Worm (Caenorhabditis elegans) whole organism, L1 larva: ENCODE results near the gene ZK1320.7.

Source experiments
- C34B4.2 ChIP-seq: sonication (generic microtip); optimal IDR thresholded peaks from 2 replicates; lab custom pipeline; 2017; ENCODE audit warnings: mild to moderate bottlenecking, missing genetic modification characterization, missing compliant biosample characterization
- ceh-82 ChIP-seq, 3 experiments: fragments of 150-350 bp in 1 of 3; sonication (generic microtip) in 2 of 3; optimal IDR thresholded peaks; 2 replicates each; lab custom pipeline; 2014 to 2017; ENCODE audit warnings: missing biosample characterization in 3 of 3, missing genetic modification characterization in 3 of 3
- mep-1 ChIP-seq: fragments of 150-350 bp; optimal IDR thresholded peaks from 2 replicates; lab custom pipeline; 2014; ENCODE audit warnings: missing biosample characterization, missing genetic modification characterization
- nhr-85 ChIP-seq: sonication (generic microtip); peaks from one replicate; lab custom pipeline; 2016; ENCODE audit warnings: missing genetic modification characterization, inconsistent platforms, missing compliant biosample characterization
- sptf-1 ChIP-seq: fragments of 150-350 bp; optimal IDR thresholded peaks from 2 replicates; lab custom pipeline; 2014; ENCODE audit warnings: missing biosample characterization, missing genetic modification characterization
- unc-62 ChIP-seq: fragments of 150-350 bp; optimal IDR thresholded peaks from 2 replicates; lab custom pipeline; 2014; ENCODE audit warnings: missing biosample characterization, missing genetic modification reagents, missing genetic modification characterization
- unc-98 ChIP-seq: fragments of 200-800 bp; sonication (Bioruptor generic); IDR thresholded peaks from 2 replicates; pipeline ENCODE4 v1.3.6; 2022; ENCODE audit warnings: missing genetic modification characterization, missing compliant biosample characterization
- ztf-4 ChIP-seq: fragments of 150-350 bp; optimal IDR thresholded peaks from 2 replicates; lab custom pipeline; 2014; ENCODE audit warnings: missing biosample characterization, missing genetic modification characterization

DNA sequence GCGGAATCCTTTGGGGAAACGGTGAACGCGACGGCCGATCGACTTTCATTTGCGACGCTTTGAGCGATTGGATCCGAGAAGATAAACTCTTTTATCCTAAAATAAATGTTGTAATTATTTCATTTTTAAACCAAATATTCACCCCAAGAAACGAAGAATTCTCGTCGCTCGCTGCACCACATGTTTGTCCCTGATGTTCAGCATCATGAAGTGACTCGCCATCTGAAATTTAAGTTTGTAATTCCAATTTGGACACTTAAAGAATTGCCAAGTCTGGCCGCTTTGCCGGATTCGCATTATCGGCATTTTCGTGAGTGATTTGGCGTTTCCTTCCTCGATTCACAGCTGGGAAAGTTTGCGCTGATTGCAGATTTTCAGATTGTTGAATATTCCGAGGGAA lies 46.5 kb downstream of the ZK1320.7 start, which contains the start of gene Y53C12A.6:
- TF ChIP-seq sptf-1 (tag; lab: Kevin White, UChicago) (no peak), unc-62 (GFP tag; lab: Kevin White, UChicago) (no peak), ztf-4 (no peak), mep-1 (no peak), unc-98 (GFP tag; lab: Robert Waterston, UW) (no peak), C34B4.2 (tag; lab: Kevin White, UChicago) (no peak), nhr-85 (no peak), ceh-82 (tag; optimal IDR thresholded peaks at IDR 0.05; lab: Kevin White, UChicago) (no peak)
